Worm (Caenorhabditis elegans) whole organism, late embryonic: Measurements from ENCODE around the gene C25E10.12.

ENCODE experiments used
- ama-1 ChIP-seq: fragments of 150-350 bp; optimal IDR thresholded peaks from 2 replicates; lab custom pipeline; 2014
- ceh-2 ChIP-seq: sonication (generic microtip); optimal IDR thresholded peaks from 2 replicates; lab custom pipeline; 2016; ENCODE audit warnings: missing genotype, missing genetic modification characterization, missing compliant biosample characterization
- dve-1 ChIP-seq: sonication (generic microtip); optimal IDR thresholded peaks from 2 replicates; lab custom pipeline; 2017; ENCODE audit warnings: antibody characterized with exemption, mild to moderate bottlenecking, missing genetic modification characterization, missing compliant biosample characterization
- fkh-10 ChIP-seq: fragments of 150-350 bp; optimal IDR thresholded peaks from 2 replicates; lab custom pipeline; 2014; ENCODE audit warnings: missing biosample characterization, missing genetic modification reagents, missing genetic modification characterization
- pat-9 ChIP-seq: fragments of 200-800 bp; sonication (Bioruptor generic); optimal IDR thresholded peaks from 2 replicates; lab custom pipeline; 2018; ENCODE audit warnings: mild to moderate bottlenecking, missing genetic modification characterization, moderate library complexity, missing compliant biosample characterization
- pha-2 ChIP-seq: sonication (generic microtip); optimal IDR thresholded peaks from 2 replicates; lab custom pipeline; 2017; ENCODE audit warnings: mild to moderate bottlenecking, missing genetic modification characterization, missing compliant biosample characterization
- sdc-2 ChIP-seq: sonication (generic microtip); optimal IDR thresholded peaks from 2 replicates; lab custom pipeline; 2016; ENCODE audit warnings: missing genotype, missing genetic modification characterization, missing compliant biosample characterization
- syd-9 ChIP-seq: sonication (generic microtip); optimal IDR thresholded peaks from 2 replicates; lab custom pipeline; 2016; ENCODE audit warnings: mild to moderate bottlenecking, missing genetic modification characterization, moderate library complexity, missing compliant biosample characterization

- no peak for TF ChIP-seq pha-2
- no peak for TF ChIP-seq ceh-2 (tag; lab: Kevin White, UChicago)
- TF ChIP-seq syd-9 (tag; lab: Kevin White, UChicago), result no peak
- no peak for TF ChIP-seq fkh-10 (GFP tag; lab: Kevin White, UChicago)
- no peak for TF ChIP-seq ama-1 (lab: Kevin White, UChicago)
- no peak for TF ChIP-seq dve-1 (tag; lab: Kevin White, UChicago)
- no peak for TF ChIP-seq pat-9 (tag; lab: Kevin White, UChicago)
- no peak for TF ChIP-seq sdc-2 (tag; lab: Kevin White, UChicago)
Observed at ce11 chrV:9062341-9062740, at the start of gene C25E10.12.
